Fruit fly (Drosophila melanogaster): Measurements from ENCODE around the gene CG17571.

Gene CG17571

DNA sequence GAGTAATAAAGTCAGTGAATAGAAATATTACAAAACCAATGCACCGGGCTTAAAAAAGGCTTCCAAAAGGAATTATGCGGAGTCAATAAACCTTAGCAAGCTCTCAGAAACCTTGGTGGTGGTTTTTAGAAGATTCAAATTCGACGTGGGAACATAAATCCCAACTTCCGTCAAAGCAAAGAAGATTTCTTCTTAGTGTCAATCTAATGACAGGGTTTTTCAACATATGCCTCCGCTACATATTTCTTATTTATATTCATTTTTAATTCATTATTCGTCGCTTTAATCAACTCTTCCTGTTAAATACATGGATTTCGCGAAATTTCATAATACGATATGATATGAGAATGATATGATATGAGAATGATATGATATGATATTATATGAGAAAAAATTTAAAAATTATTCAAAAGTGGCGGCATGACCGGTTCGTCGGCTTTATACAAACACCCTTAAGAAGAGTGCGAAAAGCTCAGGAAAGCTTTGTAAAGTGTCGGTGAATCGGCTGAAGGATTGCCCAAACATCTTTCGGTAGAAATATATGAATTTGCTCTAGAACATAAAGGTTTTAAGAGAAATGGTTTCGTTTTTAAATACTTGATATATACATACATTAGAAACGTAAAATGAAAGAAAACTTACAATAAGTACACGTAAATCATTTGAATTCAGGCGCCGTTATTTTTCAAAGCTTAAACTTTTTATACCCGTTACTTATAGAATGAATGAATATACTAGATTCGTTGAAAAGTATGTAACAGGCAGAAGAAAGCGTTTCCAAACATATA is 33.9 kb downstream of the CG17571 start:
- no peak for TF ChIP-seq CG17801 (GFP tag; optimal IDR thresholded peaks at IDR 0.05; ENCODE audit: partially characterized antibody)

All from ovary, adult (tissue).